Worm (Caenorhabditis elegans): Measurements from ENCODE around the gene str-249.

str-249 gene

ce11 chrIV:7186756-7187155 lies at the start of gene str-249:
Gene str-249 (minus strand): TSS chrIV:7186856.
- TF ChIP-seq W03F9.2 (tag; optimal IDR thresholded peaks at IDR 0.05) (no peak), him-1 (tag; optimal IDR thresholded peaks at IDR 0.05) (no peak), dao-5 (tag; optimal IDR thresholded peaks at IDR 0.05) (no peak)

DNA sequence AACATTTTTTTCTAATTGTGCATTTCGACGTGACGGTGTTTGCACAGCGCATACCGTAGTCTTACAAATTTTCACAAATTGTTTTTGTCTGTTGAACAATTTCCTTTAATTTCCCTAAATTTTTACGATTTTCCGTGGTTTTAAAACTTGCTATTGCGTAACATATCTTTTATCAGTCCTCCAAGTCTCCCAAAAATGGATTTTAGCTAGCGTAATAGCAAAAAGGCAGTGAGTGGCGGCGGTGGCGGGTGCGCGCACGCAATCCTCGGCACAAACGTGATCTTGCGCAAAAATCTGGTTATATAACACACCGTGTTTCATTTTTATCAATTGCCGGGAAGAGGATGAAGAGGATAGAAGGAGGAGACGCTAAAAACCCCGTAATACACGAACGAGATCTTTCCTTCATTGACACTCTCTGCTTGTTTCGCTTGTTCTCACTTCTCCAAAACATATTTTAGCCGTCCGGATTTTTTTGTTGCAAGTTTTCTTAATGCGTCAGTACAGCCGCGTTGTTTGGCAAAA lies 49.7 kb upstream of the str-249 start:
- TF ChIP-seq W03F9.2 (tag; optimal IDR thresholded peaks at IDR 0.05) (no peak), him-1 (tag; optimal IDR thresholded peaks at IDR 0.05) (no peak), dao-5 (tag; optimal IDR thresholded peaks at IDR 0.05) (no peak)

ce11 chrIV:7235382-7235917 lies 48.8 kb upstream of the str-249 start:
- TF ChIP-seq him-1 (tag; optimal IDR thresholded peaks at IDR 0.05) (no peak), dao-5 (tag; optimal IDR thresholded peaks at IDR 0.05) (no peak), W03F9.2 (tag; optimal IDR thresholded peaks at IDR 0.05) (no peak)

DNA sequence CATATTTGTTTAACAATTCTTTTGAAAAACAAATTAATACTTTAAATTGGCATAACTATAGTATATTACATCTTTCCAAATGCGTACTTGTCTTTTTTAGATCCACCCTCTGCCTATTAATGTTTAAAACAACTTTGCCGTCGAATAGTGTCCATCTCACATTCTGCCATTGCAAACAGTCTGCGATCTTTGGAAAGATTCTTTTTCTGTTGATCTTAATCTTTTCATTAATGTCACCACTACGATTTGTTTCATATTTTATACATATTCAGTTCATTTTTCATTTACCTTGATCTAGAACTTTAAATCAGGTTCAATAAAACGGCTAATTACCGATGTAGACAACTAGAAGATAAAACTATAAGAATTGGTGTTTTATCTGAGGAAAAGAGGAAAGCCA lies 48.0 kb upstream of the str-249 start:
- TF ChIP-seq dao-5 (tag; optimal IDR thresholded peaks at IDR 0.05) (no peak), him-1 (tag; optimal IDR thresholded peaks at IDR 0.05) (no peak), W03F9.2 (tag; optimal IDR thresholded peaks at IDR 0.05) (no peak)

DNA sequence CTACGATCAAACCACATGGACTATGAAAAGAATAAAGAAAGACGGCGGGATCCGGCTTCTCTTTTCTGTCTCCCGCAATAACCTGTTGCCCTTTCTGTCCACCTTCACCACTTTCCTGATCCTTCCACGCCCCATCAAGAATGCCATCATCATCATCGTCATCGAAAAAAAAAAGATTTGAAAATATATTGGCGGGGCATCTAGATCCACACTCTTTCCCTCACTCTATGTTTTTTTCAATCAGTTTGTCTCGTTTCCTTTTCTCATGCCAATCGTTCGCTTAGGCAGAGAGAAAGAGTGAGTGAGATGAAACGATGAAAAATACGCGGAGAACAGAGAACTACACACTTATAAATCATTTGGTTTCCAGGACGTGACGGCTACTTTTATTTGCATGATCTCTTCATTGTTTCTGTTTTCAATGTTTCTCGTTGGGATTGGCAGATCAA lies 46.9 kb upstream of the str-249 start:
- no peak for TF ChIP-seq him-1 (tag; optimal IDR thresholded peaks at IDR 0.05)
- TF ChIP-seq dao-5 (tag; optimal IDR thresholded peaks at IDR 0.05) = no peak
- TF ChIP-seq W03F9.2 (tag; optimal IDR thresholded peaks at IDR 0.05) = no peak

DNA sequence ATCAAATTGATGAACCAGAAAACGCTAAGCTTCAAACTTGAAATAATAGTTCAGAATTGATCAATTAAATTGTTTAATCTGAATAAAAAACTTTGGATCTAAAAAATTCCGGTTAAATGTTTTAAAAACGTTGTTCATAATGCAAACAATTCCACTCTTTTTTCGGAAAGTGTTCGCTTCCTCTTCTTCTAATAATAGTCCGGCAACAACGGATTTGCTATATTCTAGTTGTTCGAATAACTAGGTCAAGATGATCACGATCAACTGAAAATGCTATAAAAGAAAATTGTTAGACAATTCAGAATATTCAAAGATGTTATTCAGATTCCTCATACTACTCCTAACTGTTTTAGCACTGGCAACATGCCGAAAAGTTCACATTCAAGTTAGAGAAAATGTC lies 44.3 kb upstream of the str-249 start, which contains the start of gene D2024.4:
TSS of gene D2024.4 (plus strand) at position 301 of the 400 bp plus-strand sequence.
- TF ChIP-seq W03F9.2 (tag; optimal IDR thresholded peaks at IDR 0.05) = no peak
- TF ChIP-seq him-1 (tag; optimal IDR thresholded peaks at IDR 0.05) = no peak
- TF ChIP-seq dao-5 (tag; optimal IDR thresholded peaks at IDR 0.05) = no peak

ce11 chrIV:7230198-7230597 lies 43.5 kb upstream of the str-249 start, which contains the start of gene cap-1:
Gene cap-1 (minus strand): TSS chrIV:7230223.
- TF ChIP-seq W03F9.2 (tag; optimal IDR thresholded peaks at IDR 0.05) = peak; percentile 91
- TF ChIP-seq dao-5 (tag; optimal IDR thresholded peaks at IDR 0.05) = no peak

DNA sequence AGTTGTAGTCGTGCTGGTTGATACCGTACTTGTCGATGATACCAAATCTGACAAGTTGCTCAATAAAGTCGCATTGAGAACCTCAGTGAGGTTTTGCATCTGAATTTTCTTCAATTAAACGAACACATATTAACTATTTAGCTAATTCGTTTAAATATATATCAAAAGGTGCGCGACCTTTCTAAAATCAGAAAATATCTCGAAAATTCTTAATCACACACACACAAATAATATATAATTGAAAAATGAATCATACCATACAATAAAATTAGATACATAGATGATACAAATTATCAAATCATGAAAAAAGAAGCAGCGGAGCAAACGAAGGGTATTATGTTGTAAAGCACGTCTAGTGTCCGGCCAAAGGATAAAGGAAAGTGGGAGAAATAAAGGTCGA lies 41.6 kb upstream of the str-249 start, which contains the start of gene D2024.5:
TSS of gene D2024.5 (minus strand) at position 101 of the 400 bp plus-strand sequence.
- TF ChIP-seq W03F9.2 (tag; optimal IDR thresholded peaks at IDR 0.05) (no peak), him-1 (tag; optimal IDR thresholded peaks at IDR 0.05) (no peak), dao-5 (tag; optimal IDR thresholded peaks at IDR 0.05) (no peak)

DNA sequence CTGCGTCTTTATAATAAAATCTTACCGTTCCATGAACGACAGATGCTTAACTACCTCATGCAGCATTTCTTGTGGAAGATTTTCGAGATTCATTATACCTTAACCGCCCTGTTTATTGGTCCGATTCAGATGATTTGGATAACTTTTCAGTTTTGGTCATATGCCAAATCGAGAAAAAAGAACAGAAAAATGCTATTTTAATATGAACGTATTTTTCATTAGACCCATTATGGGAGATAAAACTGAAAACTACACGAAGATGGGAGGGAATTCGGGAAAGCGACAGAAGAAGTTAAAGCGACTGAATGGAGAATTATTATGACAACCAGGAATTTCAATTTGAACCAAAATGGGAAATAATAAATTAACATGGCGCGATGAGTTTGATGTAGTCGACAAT lies 40.4 kb upstream of the str-249 start, which contains the start of gene R13A1.10:
TSS of gene R13A1.10 (minus strand) at position 101 of the 400 bp plus-strand sequence.
- no peak for TF ChIP-seq dao-5 (tag; optimal IDR thresholded peaks at IDR 0.05)
- no peak for TF ChIP-seq W03F9.2 (tag; optimal IDR thresholded peaks at IDR 0.05)
- no peak for TF ChIP-seq him-1 (tag; optimal IDR thresholded peaks at IDR 0.05)

DNA sequence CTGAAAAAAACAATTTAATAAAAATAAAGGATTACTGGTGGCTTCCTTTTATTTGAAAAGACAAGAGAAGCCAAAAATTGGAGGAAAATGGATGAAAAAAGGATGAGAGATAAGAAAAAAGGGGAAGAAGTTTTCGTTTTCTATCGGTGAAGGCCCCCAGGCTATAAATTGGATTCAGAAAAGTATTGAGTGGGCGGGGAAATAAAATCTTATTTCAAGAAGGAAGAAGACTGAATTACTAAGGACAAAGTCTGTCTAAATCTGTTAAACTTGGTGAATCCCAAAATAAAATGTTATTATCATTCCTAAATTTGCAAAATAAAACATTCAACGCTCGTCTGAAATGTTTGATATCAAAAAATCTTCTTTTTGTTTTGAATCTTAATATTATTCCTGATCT lies 35.4 kb upstream of the str-249 start:
- TF ChIP-seq him-1 (tag; optimal IDR thresholded peaks at IDR 0.05) = no peak

- TF ChIP-seq him-1 (tag; optimal IDR thresholded peaks at IDR 0.05) (no peak), W03F9.2 (tag; optimal IDR thresholded peaks at IDR 0.05) (no peak), dao-5 (tag; optimal IDR thresholded peaks at IDR 0.05) (no peak)
Measured at ce11 chrIV:7219398-7220087, 32.9 kb upstream of the str-249 start, which contains the start of the genes glb-23 and R13A1.1. Gene glb-23 (minus strand): TSS chrIV:7219498. Gene R13A1.1 (plus strand): TSS chrIV:7220037.

DNA sequence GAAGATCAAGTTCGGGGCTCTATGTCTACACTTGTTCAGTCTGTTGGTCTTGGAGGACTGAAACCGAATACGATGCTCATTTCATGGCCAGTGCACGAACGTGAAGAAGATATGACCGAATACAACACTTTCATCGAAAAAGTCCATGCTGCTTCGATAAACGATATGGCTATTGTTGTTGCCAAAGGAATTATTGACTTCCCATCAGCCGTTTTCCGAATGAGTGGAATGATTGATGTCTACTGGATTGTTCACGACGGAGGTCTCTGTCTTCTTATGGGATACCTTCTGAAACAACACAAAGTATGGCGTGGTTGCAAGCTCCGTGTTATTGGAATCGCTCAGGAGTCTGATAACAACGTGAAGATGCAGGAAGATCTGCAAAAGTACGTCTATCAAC lies 29.6 kb upstream of the str-249 start:
- no peak for TF ChIP-seq dao-5 (tag; optimal IDR thresholded peaks at IDR 0.05)
- no peak for TF ChIP-seq him-1 (tag; optimal IDR thresholded peaks at IDR 0.05)
- no peak for TF ChIP-seq W03F9.2 (tag; optimal IDR thresholded peaks at IDR 0.05)

DNA sequence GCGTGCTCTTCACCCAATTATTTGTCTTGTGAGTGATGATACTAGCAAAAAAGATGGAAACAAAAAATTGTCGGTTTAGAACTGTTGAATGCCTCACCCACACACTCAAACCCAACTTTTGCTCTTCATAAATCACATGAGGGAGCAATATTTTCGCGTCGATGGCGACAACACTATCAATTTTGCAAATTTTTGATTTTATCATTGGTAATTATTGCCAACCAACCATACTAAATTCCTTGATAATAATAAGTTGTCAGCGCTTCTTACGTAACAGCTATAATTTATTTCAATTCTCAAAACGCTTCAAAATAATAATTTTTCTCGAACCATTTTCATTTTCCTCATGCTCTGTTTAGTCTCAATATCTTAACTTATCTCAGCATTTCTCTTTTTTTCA lies 26.1 kb upstream of the str-249 start:
- TF ChIP-seq him-1 (tag; optimal IDR thresholded peaks at IDR 0.05) = no peak
- TF ChIP-seq W03F9.2 (tag; optimal IDR thresholded peaks at IDR 0.05) = no peak
- no peak for TF ChIP-seq dao-5 (tag; optimal IDR thresholded peaks at IDR 0.05)

ce11 chrIV:7211313-7211712 lies 24.7 kb upstream of the str-249 start:
- no peak for TF ChIP-seq W03F9.2 (tag; optimal IDR thresholded peaks at IDR 0.05)
- TF ChIP-seq him-1 (tag; optimal IDR thresholded peaks at IDR 0.05) = no peak
- no peak for TF ChIP-seq dao-5 (tag; optimal IDR thresholded peaks at IDR 0.05)

Measured in whole organism, L4/young adult.